Worm (Caenorhabditis elegans) whole organism, mixed stage, embryonic: ENCODE data around the gene Y55F3BR.1.

Source experiments
- blmp-1 ChIP-seq: fragments of 150-350 bp; optimal IDR thresholded peaks from 2 replicates; lab custom pipeline; 2014; ENCODE audit warnings: missing biosample characterization, missing genetic modification characterization
- ceh-83 ChIP-seq: fragments of 200-800 bp; sonication (Bioruptor generic); optimal IDR thresholded peaks from 2 replicates; lab custom pipeline; 2018; ENCODE audit warnings: mild to moderate bottlenecking, missing genetic modification characterization, missing compliant biosample characterization
- cnd-1 ChIP-seq: fragments of 200-800 bp; sonication (Bioruptor generic); optimal IDR thresholded peaks from 2 replicates; lab custom pipeline; 2018; ENCODE audit warnings: mild to moderate bottlenecking, missing genetic modification characterization, missing compliant biosample characterization
- elt-1 ChIP-seq: sonication (generic microtip); optimal IDR thresholded peaks from 2 replicates; lab custom pipeline; 2017; ENCODE audit warnings: missing genetic modification characterization, mild to moderate bottlenecking, missing compliant biosample characterization, antibody characterized with exemption, moderate library complexity, borderline replicate concordance; ENCODE audit not compliant: insufficient read depth
- elt-3 ChIP-seq: fragments of 150-350 bp; optimal IDR thresholded peaks from 2 replicates; lab custom pipeline; 2014; ENCODE audit warnings: missing biosample characterization, missing genetic modification characterization
- lin-13 ChIP-seq: fragments of 150-350 bp; optimal IDR thresholded peaks from 2 replicates; lab custom pipeline; 2014; ENCODE audit warnings: missing biosample characterization, missing genetic modification characterization
- mab-5 ChIP-seq: fragments of 150-350 bp; optimal IDR thresholded peaks from 2 replicates; lab custom pipeline; 2014; ENCODE audit warnings: missing biosample characterization, missing genetic modification characterization
- nhr-2 ChIP-seq: fragments of 150-350 bp; optimal IDR thresholded peaks from 2 replicates; lab custom pipeline; 2014; ENCODE audit warnings: missing biosample characterization, missing genetic modification characterization
- nhr-76 ChIP-seq: sonication (generic microtip); optimal IDR thresholded peaks from 2 replicates; lab custom pipeline; 2017; ENCODE audit warnings: missing biosample characterization, missing genetic modification characterization
- pha-4 ChIP-seq: fragments of 150-350 bp; optimal IDR thresholded peaks from 2 replicates; lab custom pipeline; 2018; ENCODE audit warnings: missing biosample characterization, missing genetic modification reagents, missing genetic modification characterization
- snpc-4 ChIP-seq: fragments of 150-350 bp; optimal IDR thresholded peaks from 2 replicates; lab custom pipeline; 2014; ENCODE audit warnings: missing biosample characterization, missing genetic modification characterization
- unc-62 ChIP-seq: fragments of 150-350 bp; optimal IDR thresholded peaks from 2 replicates; lab custom pipeline; 2014; ENCODE audit warnings: missing biosample characterization, missing genetic modification reagents, missing genetic modification characterization
- ztf-11 ChIP-seq: fragments of 150-350 bp; optimal IDR thresholded peaks from 2 replicates; lab custom pipeline; 2014; ENCODE audit warnings: missing biosample characterization, missing genetic modification characterization

ce11 chrIV:866828-867270, 7.7 kb upstream of the Y55F3BR.1 start:
- TF ChIP-seq blmp-1 (tag; lab: Kevin White, UChicago) = no peak
- no peak for TF ChIP-seq cnd-1 (tag; lab: Kevin White, UChicago)
- peak; percentile 6 for TF ChIP-seq pha-4
- TF ChIP-seq nhr-76 = no peak
- no peak for TF ChIP-seq unc-62 (GFP tag; lab: Kevin White, UChicago)
- no peak for TF ChIP-seq ceh-83 (GFP tag; lab: Kevin White, UChicago)
- no peak for TF ChIP-seq ztf-11 (tag; lab: Kevin White, UChicago)
- no peak for TF ChIP-seq elt-3 (tag; lab: Kevin White, UChicago)
- TF ChIP-seq elt-1 = no peak
- no peak for TF ChIP-seq snpc-4 (tag; lab: Kevin White, UChicago)
- TF ChIP-seq nhr-2 (tag; lab: Kevin White, UChicago) = no peak
- TF ChIP-seq lin-13 = peak; percentile 18
- no peak for TF ChIP-seq mab-5 (tag; lab: Kevin White, UChicago)
